Worm (Caenorhabditis elegans) whole organism, young adult: ENCODE measurements around the gene R02D5.1.

ENCODE experiments used
- B0336.3 ChIP-seq: fragments of 200-800 bp; sonication (Bioruptor generic); IDR thresholded peaks from 2 replicates; pipeline ENCODE4 v1.3.6; 2022; ENCODE audit warnings: missing genetic modification characterization, missing compliant biosample characterization
- C17E4.6 ChIP-seq: fragments of 200-800 bp; sonication (Bioruptor generic); IDR thresholded peaks from 2 replicates; pipeline ENCODE4 v1.3.6; 2022; ENCODE audit warnings: missing genetic modification reagents, missing genetic modification characterization, missing compliant biosample characterization
- F10E7.11 ChIP-seq: sonication (generic microtip); optimal IDR thresholded peaks from 2 replicates; lab custom pipeline; 2017; ENCODE audit warnings: mild to moderate bottlenecking, missing genetic modification characterization, moderate library complexity, missing compliant biosample characterization
- F23B12.7 ChIP-seq: sonication (generic microtip); optimal IDR thresholded peaks from 2 replicates; lab custom pipeline; 2017; ENCODE audit warnings: missing genetic modification characterization, mild to moderate bottlenecking, missing compliant biosample characterization, antibody characterized with exemption, moderate library complexity; ENCODE audit not compliant: insufficient read depth
- Y56A3A.18 ChIP-seq: fragments of 200-800 bp; sonication (Bioruptor generic); IDR thresholded peaks from 2 replicates; pipeline ENCODE4 v1.3.6; 2022; ENCODE audit warnings: missing genetic modification reagents, missing genetic modification characterization, missing compliant biosample characterization
- Y67H2A.10 ChIP-seq: fragments of 200-800 bp; sonication (Bioruptor generic); conservative IDR thresholded peaks from 2 replicates; pipeline ENCODE4 v1.3.6; 2022; ENCODE audit warnings: missing genetic modification reagents, missing genetic modification characterization, missing compliant biosample characterization
- Y95B8A.8 ChIP-seq: fragments of 200-800 bp; sonication (Bioruptor generic); IDR thresholded peaks from 2 replicates; pipeline ENCODE4 v1.3.6; 2022; ENCODE audit warnings: missing genetic modification reagents, missing genetic modification characterization, missing compliant biosample characterization
- ama-1 ChIP-seq, 3 experiments: fragments of 150-350 bp in 1 of 3; sonication (generic microtip) in 2 of 3; optimal IDR thresholded peaks; 2 replicates each; lab custom pipeline; 2014 to 2018; ENCODE audit warnings: missing biosample characterization in 2 of 3, missing genetic modification characterization in 2 of 3, missing genetic modification reagents in 2 of 3
- athp-1 ChIP-seq: sonication (generic microtip); optimal IDR thresholded peaks from 2 replicates; lab custom pipeline; 2017; ENCODE audit warnings: mild to moderate bottlenecking, missing genetic modification characterization, missing compliant biosample characterization
- attf-6 ChIP-seq: fragments of 200-800 bp; sonication (Bioruptor generic); IDR thresholded peaks from 2 replicates; pipeline ENCODE4 v1.3.6; 2022; ENCODE audit warnings: missing genetic modification reagents, missing genetic modification characterization, missing compliant biosample characterization
- cebp-1 ChIP-seq, 2 experiments: fragments of 200-800 bp in 1 of 2; sonication (Bioruptor generic) in 1 of 2; sonication (generic microtip) in 1 of 2; IDR thresholded peaks in 1 of 2; optimal IDR thresholded peaks in 1 of 2; 2 replicates each; pipeline versions ENCODE4 v1.3.6 to Lab custom; 2017 to 2022; ENCODE audit warnings: missing compliant biosample characterization in 2 of 2, missing genetic modification characterization in 2 of 2, mild to moderate bottlenecking in 1 of 2, missing genetic modification reagents in 1 of 2, moderate library complexity in 1 of 2
- ceh-27 ChIP-seq: fragments of 200-800 bp; sonication (Bioruptor generic); optimal IDR thresholded peaks from 2 replicates; lab custom pipeline; 2018; ENCODE audit warnings: mild to moderate bottlenecking, missing genetic modification characterization, moderate library complexity, missing compliant biosample characterization
- ceh-79 ChIP-seq: sonication (generic microtip); optimal IDR thresholded peaks from 2 replicates; lab custom pipeline; 2017; ENCODE audit warnings: mild to moderate bottlenecking, missing genetic modification characterization, missing compliant biosample characterization
- dox-1 ChIP-seq: fragments of 200-800 bp; sonication (Bioruptor generic); IDR thresholded peaks from 2 replicates; pipeline ENCODE4 v1.3.6; 2022; ENCODE audit warnings: missing genetic modification reagents, missing genetic modification characterization, missing compliant biosample characterization
- efl-1 ChIP-seq: fragments of 150-350 bp; optimal IDR thresholded peaks from 2 replicates; lab custom pipeline; 2014; ENCODE audit warnings: missing biosample characterization, missing genetic modification reagents, missing genetic modification characterization
- ets-4 ChIP-seq: fragments of 200-800 bp; sonication (Bioruptor generic); optimal IDR thresholded peaks from 2 replicates; lab custom pipeline; 2018; ENCODE audit warnings: mild to moderate bottlenecking, missing genetic modification characterization, missing compliant biosample characterization
- hmg-20 ChIP-seq: fragments of 200-800 bp; sonication (Bioruptor generic); IDR thresholded peaks from 2 replicates; pipeline ENCODE4 v1.3.6; 2022; ENCODE audit warnings: missing genetic modification reagents, missing genetic modification characterization, missing compliant biosample characterization
- let-526 ChIP-seq: fragments of 200-800 bp; sonication (Bioruptor generic); IDR thresholded peaks from 2 replicates; pipeline ENCODE4 v1.3.6; 2022; ENCODE audit warnings: missing genetic modification reagents, missing genetic modification characterization, missing compliant biosample characterization
- lin-35 ChIP-seq, 3 experiments: fragments of 150-350 bp in 2 of 3; sonication (generic microtip) in 1 of 3; optimal IDR thresholded peaks; 2 replicates each; lab custom pipeline; 2014 to 2018; ENCODE audit warnings: missing biosample characterization in 3 of 3, missing genetic modification characterization in 3 of 3, missing genetic modification reagents in 3 of 3
- lin-40 ChIP-seq: sonication (generic microtip); optimal IDR thresholded peaks from 2 replicates; lab custom pipeline; 2016; ENCODE audit warnings: missing genetic modification characterization, mild to moderate bottlenecking, missing compliant biosample characterization, missing genotype, missing genetic modification reagents
- lsy-27 ChIP-seq: sonication (generic microtip); optimal IDR thresholded peaks from 2 replicates; lab custom pipeline; 2017; ENCODE audit warnings: missing genetic modification characterization, mild to moderate bottlenecking, missing compliant biosample characterization, antibody characterized with exemption, missing genotype, borderline replicate concordance; ENCODE audit not compliant: insufficient read depth
- mel-28 ChIP-seq: sonication (generic microtip); optimal IDR thresholded peaks from 2 replicates; lab custom pipeline; 2016; ENCODE audit warnings: borderline replicate concordance, mild to moderate bottlenecking, missing genetic modification characterization, missing compliant biosample characterization
- mxl-1 ChIP-seq: sonication (generic microtip); optimal IDR thresholded peaks from 2 replicates; lab custom pipeline; 2016; ENCODE audit warnings: missing genetic modification characterization, missing compliant biosample characterization
- nfya-1 ChIP-seq: sonication (generic microtip); optimal IDR thresholded peaks from 2 replicates; lab custom pipeline; 2017; ENCODE audit warnings: antibody characterized with exemption, missing compliant biosample characterization, missing genetic modification characterization, borderline replicate concordance; ENCODE audit not compliant: insufficient read depth
- nfya-2 ChIP-seq: fragments of 200-800 bp; sonication (Bioruptor generic); IDR thresholded peaks from 2 replicates; pipeline ENCODE4 v1.3.6; 2022; ENCODE audit warnings: missing genetic modification reagents, missing genetic modification characterization, missing compliant biosample characterization
- nhr-120 ChIP-seq: fragments of 200-800 bp; sonication (Bioruptor generic); IDR thresholded peaks from 2 replicates; pipeline ENCODE4 v1.3.6; 2022; ENCODE audit warnings: missing genetic modification characterization, missing compliant biosample characterization
- nhr-80 ChIP-seq: sonication (generic microtip); optimal IDR thresholded peaks from 2 replicates; lab custom pipeline; 2016; ENCODE audit warnings: missing genetic modification characterization, missing compliant biosample characterization
- rec-8 ChIP-seq, 2 experiments: sonication (generic microtip); optimal IDR thresholded peaks; 2 replicates each; lab custom pipeline; 2016; ENCODE audit warnings: mild to moderate bottlenecking in 2 of 2, missing genetic modification characterization in 2 of 2, missing genetic modification reagents in 2 of 2, missing genotype in 2 of 2, missing biosample characterization in 1 of 2, missing compliant biosample characterization in 1 of 2, moderate library complexity in 1 of 2
- repo-1 ChIP-seq: sonication (generic microtip); optimal IDR thresholded peaks from 2 replicates; lab custom pipeline; 2017; ENCODE audit warnings: mild to moderate bottlenecking, missing genetic modification characterization, missing compliant biosample characterization
- somi-1 ChIP-seq: fragments of 200-800 bp; sonication (Bioruptor generic); optimal IDR thresholded peaks from 2 replicates; lab custom pipeline; 2018; ENCODE audit warnings: mild to moderate bottlenecking, missing genetic modification characterization, missing compliant biosample characterization
- sptf-2 ChIP-seq: fragments of 200-800 bp; sonication (Bioruptor generic); optimal IDR thresholded peaks from 2 replicates; lab custom pipeline; 2018; ENCODE audit warnings: mild to moderate bottlenecking, missing genetic modification characterization, missing compliant biosample characterization
- tbp1 ChIP-seq: fragments of 200-800 bp; sonication (Bioruptor generic); optimal IDR thresholded peaks from 2 replicates; lab custom pipeline; 2018; ENCODE audit warnings: mild to moderate bottlenecking, missing genetic modification characterization, missing compliant biosample characterization
- ztf-22 ChIP-seq: fragments of 200-800 bp; sonication (Bioruptor generic); optimal IDR thresholded peaks from 2 replicates; lab custom pipeline; 2018; ENCODE audit warnings: mild to moderate bottlenecking, missing genetic modification characterization, moderate library complexity, missing compliant biosample characterization
- ztf-28 ChIP-seq: fragments of 200-800 bp; sonication (Bioruptor generic); IDR thresholded peaks from 2 replicates; pipeline ENCODE4 v1.3.6; 2022; ENCODE audit warnings: missing genetic modification reagents, missing genetic modification characterization, missing compliant biosample characterization

The R02D5.1 gene

DNA sequence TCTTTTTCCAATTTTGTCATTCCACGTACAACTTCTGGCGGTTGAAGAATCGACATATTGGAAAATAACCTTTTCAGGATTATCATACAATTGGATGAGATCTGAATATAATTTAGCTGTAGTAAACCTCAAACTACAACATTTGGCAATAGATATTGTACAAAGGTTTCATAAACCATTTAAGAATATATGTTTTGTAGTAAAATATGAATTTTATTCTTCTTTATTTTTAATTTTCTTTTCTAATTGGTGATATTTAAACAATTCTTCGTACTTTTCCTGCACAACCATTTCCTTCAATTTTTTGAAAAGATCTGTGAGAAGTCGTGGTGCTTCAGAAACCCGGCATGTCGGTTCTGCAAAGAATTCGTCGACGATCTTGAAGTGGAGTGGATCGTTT lies 13.0 kb downstream of the R02D5.1 start, which contains the start of gene C53A5.17:
C53A5.17 (minus strand) TSS at position 101 of the 400 bp plus-strand sequence.
- TF ChIP-seq lin-35 (GFP tag; optimal IDR thresholded peaks at IDR 0.05; lab: Kevin White, UChicago), result no peak
- TF ChIP-seq F10E7.11 (tag; lab: Kevin White, UChicago), result no peak
- no peak for TF ChIP-seq sptf-2 (GFP tag; lab: Kevin White, UChicago)
- no peak for TF ChIP-seq attf-6 (GFP tag; lab: Robert Waterston, UW)
- TF ChIP-seq efl-1 (GFP tag; lab: Kevin White, UChicago), result no peak
- TF ChIP-seq tbp1 (GFP tag; lab: Kevin White, UChicago), result no peak
- TF ChIP-seq C17E4.6 (GFP tag; lab: Robert Waterston, UW), result no peak
- TF ChIP-seq ztf-22, result no peak
- no peak for TF ChIP-seq athp-1 (tag; lab: Kevin White, UChicago)
- TF ChIP-seq ceh-27 (GFP tag; lab: Kevin White, UChicago), result no peak
- no peak for TF ChIP-seq lin-40
- no peak for TF ChIP-seq let-526
- TF ChIP-seq ztf-28 (GFP tag; lab: Robert Waterston, UW), result no peak
- TF ChIP-seq lsy-27 (tag; lab: Kevin White, UChicago), result no peak
- TF ChIP-seq F23B12.7 (tag; lab: Kevin White, UChicago), result no peak
- no peak for TF ChIP-seq mel-28 (tag; lab: Kevin White, UChicago)
- no peak for TF ChIP-seq ets-4 (GFP tag; lab: Kevin White, UChicago)
- no peak for TF ChIP-seq cebp-1 (GFP tag; IDR thresholded peaks at IDR 0.05; lab: Robert Waterston, UW)
- no peak for TF ChIP-seq cebp-1 (tag; optimal IDR thresholded peaks at IDR 0.05; lab: Kevin White, UChicago)
- no peak for TF ChIP-seq mxl-1
- no peak for TF ChIP-seq nfya-2 (GFP tag; lab: Robert Waterston, UW)

DNA sequence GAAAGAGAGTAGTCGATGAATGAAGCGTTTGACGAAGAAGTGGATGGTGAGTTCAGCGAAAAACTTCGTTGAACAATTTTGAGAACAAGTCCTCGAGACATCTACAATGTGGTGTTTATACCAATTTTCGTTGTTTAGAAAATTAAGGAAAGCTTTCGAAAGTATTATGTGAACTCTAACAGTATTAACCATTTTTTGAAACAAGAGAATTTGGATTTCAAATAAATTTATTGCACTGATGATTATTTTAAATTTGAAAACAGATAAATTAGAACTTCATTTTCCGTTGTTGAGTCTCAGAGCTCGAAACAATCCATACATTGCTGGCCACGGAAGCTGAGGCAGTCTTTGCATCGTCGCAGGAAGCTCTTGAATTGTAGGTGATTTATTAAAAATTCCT lies 14.5 kb downstream of the R02D5.1 start, which contains the start of gene C53A5.16:
C53A5.16 (minus strand) TSS at position 101 of the 400 bp plus-strand sequence.
- no peak for TF ChIP-seq hmg-20 (GFP tag; lab: Robert Waterston, UW)
- TF ChIP-seq ets-4 (GFP tag; lab: Kevin White, UChicago), result no peak
- TF ChIP-seq dox-1 (GFP tag; lab: Robert Waterston, UW), result no peak
- no peak for TF ChIP-seq let-526
- no peak for TF ChIP-seq ceh-79 (tag; lab: Kevin White, UChicago)
- no peak for TF ChIP-seq somi-1 (GFP tag; lab: Kevin White, UChicago)
- TF ChIP-seq rec-8 (tag; optimal IDR thresholded peaks at IDR 0.05; lab: Kevin White, UChicago), result no peak
- TF ChIP-seq nfya-2 (GFP tag; lab: Robert Waterston, UW), result no peak
- TF ChIP-seq nhr-80 (tag; lab: Kevin White, UChicago), result no peak
- no peak for TF ChIP-seq ama-1 (optimal IDR thresholded peaks at IDR 0.05; lab: Kevin White, UChicago)
- no peak for TF ChIP-seq ama-1 (GFP tag; optimal IDR thresholded peaks at IDR 0.05; lab: Kevin White, UChicago)
- no peak for TF ChIP-seq Y95B8A.8 (GFP tag; lab: Robert Waterston, UW)
- TF ChIP-seq Y67H2A.10, result no peak
- TF ChIP-seq repo-1 (tag; lab: Kevin White, UChicago), result no peak
- TF ChIP-seq nhr-120 (GFP tag; lab: Robert Waterston, UW), result no peak
- TF ChIP-seq nfya-1 (tag; lab: Kevin White, UChicago), result no peak

DNA sequence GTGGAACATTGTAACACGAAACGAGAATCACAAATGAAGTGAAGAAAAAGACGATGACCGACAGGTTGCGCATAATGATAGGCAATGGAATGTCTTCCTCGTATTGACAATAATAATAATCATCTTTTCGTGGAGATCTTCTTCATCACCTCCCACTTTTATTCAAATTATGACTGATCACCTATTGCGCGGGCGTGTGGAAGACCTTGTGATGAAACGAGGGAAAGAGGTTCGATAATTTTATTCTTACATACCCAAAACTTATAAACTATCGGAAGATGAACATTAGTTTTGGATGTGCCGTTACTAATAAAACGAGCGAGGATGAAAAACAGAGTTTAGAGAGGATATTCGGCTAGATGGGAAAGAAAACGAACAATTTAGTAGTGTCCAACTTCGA lies 15.1 kb downstream of the R02D5.1 start, which contains the start of gene C53A5.2:
C53A5.2 (minus strand) TSS at position 101 of the 400 bp plus-strand sequence.
- TF ChIP-seq B0336.3 (no peak), Y56A3A.18 (GFP tag; lab: Robert Waterston, UW) (0 out of 2 replicates have a peak, but pooled peaks have one; percentile 33)
